Worm (Caenorhabditis elegans) whole organism, early embryonic: Measurements from ENCODE around the gene clec-28.

Experiments used
- ama-1 ChIP-seq: fragments of 150-350 bp; optimal IDR thresholded peaks from 2 replicates; lab custom pipeline; 2014
- ceh-13 ChIP-seq: fragments of 200-800 bp; sonication (Bioruptor generic); optimal IDR thresholded peaks from 2 replicates; lab custom pipeline; 2018; ENCODE audit warnings: mild to moderate bottlenecking, missing genetic modification characterization, missing compliant biosample characterization
- flt-1 ChIP-seq: fragments of 200-800 bp; sonication (Bioruptor generic); IDR thresholded peaks from 2 replicates; pipeline ENCODE4 v1.3.6; 2022; ENCODE audit warnings: missing genetic modification characterization, missing compliant biosample characterization
- hnd-1 ChIP-seq: sonication (generic microtip); optimal IDR thresholded peaks from 2 replicates; lab custom pipeline; 2016; ENCODE audit warnings: missing genetic modification characterization, missing compliant biosample characterization
- tbx-11 ChIP-seq: fragments of 200-800 bp; sonication (Bioruptor generic); IDR thresholded peaks from 2 replicates; pipeline ENCODE4 v1.3.6; 2022; ENCODE audit warnings: missing genetic modification characterization, missing compliant biosample characterization
- tra-4 ChIP-seq: sonication (generic microtip); optimal IDR thresholded peaks from 2 replicates; lab custom pipeline; 2017; ENCODE audit warnings: missing genetic modification characterization, missing compliant biosample characterization

ce11 chrV:16840961-16841360 is 24.5 kb upstream of the clec-28 start, which contains the start of gene clec-40:
- TF ChIP-seq tbx-11 (no peak), hnd-1 (no peak), flt-1 (GFP tag; lab: Robert Waterston, UW) (no peak), ama-1 (lab: Kevin White, UChicago) (no peak), ceh-13 (GFP tag; lab: Kevin White, UChicago) (no peak), tra-4 (no peak)
